Worm (Caenorhabditis elegans) whole organism, L2 larva: Measurements from ENCODE around the gene C08F8.6.

Source experiments
- F13H6.1 ChIP-seq: sonication (generic microtip); optimal IDR thresholded peaks from 2 replicates; lab custom pipeline; 2016; ENCODE audit warnings: missing genetic modification characterization, missing compliant biosample characterization
- aly-2 ChIP-seq: fragments of 150-350 bp; optimal IDR thresholded peaks from 2 replicates; lab custom pipeline; 2014; ENCODE audit warnings: missing biosample characterization, missing genetic modification characterization
- crh-2 ChIP-seq: sonication (generic microtip); optimal IDR thresholded peaks from 2 replicates; lab custom pipeline; 2017; ENCODE audit warnings: missing biosample characterization, missing genetic modification characterization
- lin-11 ChIP-seq: fragments of 150-350 bp; sonication (generic microtip); optimal IDR thresholded peaks from 2 replicates; lab custom pipeline; 2014; ENCODE audit warnings: missing biosample characterization, missing genetic modification characterization, inconsistent platforms, mixed read lengths
- nhr-10 ChIP-seq: sonication (generic microtip); optimal IDR thresholded peaks from 2 replicates; lab custom pipeline; 2017; ENCODE audit warnings: missing biosample characterization, missing genetic modification characterization
- nhr-11 ChIP-seq: fragments of 150-350 bp; optimal IDR thresholded peaks from 2 replicates; lab custom pipeline; 2014; ENCODE audit warnings: missing biosample characterization, missing genetic modification characterization
- nhr-237 ChIP-seq: fragments of 150-350 bp; optimal IDR thresholded peaks from 2 replicates; lab custom pipeline; 2014; ENCODE audit warnings: missing biosample characterization, missing genetic modification characterization
- sma-3 ChIP-seq: sonication (generic microtip); optimal IDR thresholded peaks from 2 replicates; lab custom pipeline; 2016; ENCODE audit warnings: missing genetic modification reagents, missing genetic modification characterization, missing compliant biosample characterization
- unc-62 ChIP-seq: fragments of 150-350 bp; optimal IDR thresholded peaks from 2 replicates; lab custom pipeline; 2014; ENCODE audit warnings: missing biosample characterization, missing genetic modification reagents, missing genetic modification characterization
- ztf-1 ChIP-seq: fragments of 200-800 bp; sonication (Bioruptor generic); conservative IDR thresholded peaks from 2 replicates; pipeline ENCODE4 v1.3.6; 2022; ENCODE audit warnings: missing genetic modification characterization, missing compliant biosample characterization

DNA sequence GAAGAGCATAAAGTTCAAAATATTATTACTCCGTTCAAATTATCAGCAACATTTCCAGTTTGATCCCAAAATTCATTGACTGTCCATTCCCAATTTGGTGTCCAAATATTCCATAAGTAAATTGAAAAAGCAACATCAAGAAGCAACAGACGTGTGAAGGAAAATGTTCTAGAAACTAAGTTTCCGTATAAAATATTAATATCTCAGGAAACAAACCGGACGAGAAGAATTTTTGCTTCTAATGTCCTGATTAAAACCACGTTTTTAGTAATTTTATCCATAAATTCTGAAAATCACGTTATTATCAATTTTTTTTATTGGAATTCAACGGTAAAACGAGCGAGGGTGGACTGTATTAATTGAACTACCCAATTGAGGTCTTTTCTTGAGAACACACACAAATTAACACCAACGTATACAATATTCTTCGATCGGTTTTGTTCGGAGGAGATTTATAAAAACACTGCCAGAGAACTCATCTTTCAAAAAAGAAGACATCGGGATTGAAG, 17.7 kb downstream of the C08F8.6 start, which contains the start of gene pigq-1:
- TF ChIP-seq aly-2 (tag; lab: Kevin White, UChicago) (no peak), F13H6.1 (tag; lab: Kevin White, UChicago) (peak; percentile 5), unc-62 (no peak), sma-3 (GFP tag; lab: Kevin White, UChicago) (peak; percentile 46), lin-11 (tag; lab: Kevin White, UChicago) (no peak), nhr-10 (no peak), crh-2 (tag; lab: Kevin White, UChicago) (peak; percentile 57), nhr-237 (no peak), ztf-1 (GFP tag; lab: Robert Waterston, UW) (no peak), nhr-11 (no peak)
